Fruit fly (Drosophila melanogaster): ENCODE results near the gene tkv.

DNA sequence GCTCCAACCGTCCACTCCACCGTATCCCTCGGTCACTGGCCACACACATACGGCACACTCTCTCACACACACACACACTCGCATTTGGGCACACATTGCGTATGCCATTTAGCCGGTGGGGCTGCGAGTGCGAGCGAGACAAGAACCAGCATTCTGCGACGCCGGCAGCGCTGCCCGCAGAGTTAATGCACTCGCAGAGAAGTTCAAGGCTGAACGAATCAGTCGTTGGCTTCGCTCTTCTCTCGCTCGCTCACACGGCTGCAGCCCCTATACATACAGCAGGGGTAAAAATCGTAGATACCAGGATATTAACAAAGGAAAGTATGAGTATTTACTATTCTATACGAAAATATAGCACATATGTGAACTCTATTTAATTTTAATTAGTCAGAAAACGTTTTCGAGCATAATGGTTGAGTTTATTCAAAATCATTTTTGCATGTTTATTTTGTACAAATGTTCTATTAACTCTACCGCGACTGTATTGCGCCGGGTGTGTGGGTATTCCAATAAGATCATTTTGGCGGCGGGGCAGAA, 21.9 kb upstream of the tkv start:
- no peak for TF ChIP-seq bowl (GFP tag; IDR thresholded peaks at IDR 0.05)
- TF ChIP-seq chn (GFP tag; optimal IDR thresholded peaks at IDR 0.05) = peak; percentile 44
- TF ChIP-seq Sry-δ (GFP tag; optimal IDR thresholded peaks at IDR 0.05) = peak; percentile 27
- 0 out of 2 replicates have a peak, but pooled peaks have one; percentile 11 for TF ChIP-seq danr (GFP tag; IDR thresholded peaks at IDR 0.05)
- TF ChIP-seq ab (GFP tag; optimal IDR thresholded peaks at IDR 0.05) = no peak
- peak; percentile 31 for TF ChIP-seq kni (GFP tag; optimal IDR thresholded peaks at IDR 0.05)
- TF ChIP-seq twi (tag; optimal IDR thresholded peaks at IDR 0.05) = peak; percentile 66
- TF ChIP-seq CG18619 (GFP tag; optimal IDR thresholded peaks at IDR 0.05) = peak; percentile 39
- TF ChIP-seq CG15601 (tag; optimal IDR thresholded peaks at IDR 0.05) = peak; percentile 84
- TF ChIP-seq CG11085 (GFP tag; IDR thresholded peaks at IDR 0.05) = no peak
- peak; percentile 39 for TF ChIP-seq CG6683 (GFP tag; optimal IDR thresholded peaks at IDR 0.05)
- peak; percentile 54 for TF ChIP-seq pum (GFP tag; optimal IDR thresholded peaks at IDR 0.05)
